Fruit fly (Drosophila melanogaster) whole organism, embryonic: ENCODE measurements around the gene Cpr5C.

Source experiments
- ATbp ChIP-seq: fragments of 200-800 bp; sonication (Bioruptor generic); optimal IDR thresholded peaks from 2 replicates; lab custom pipeline; 2017; ENCODE audit warnings: missing biosample characterization, mild to moderate bottlenecking, missing genetic modification characterization, missing genetic modification reagents
- Abd-B ChIP-seq: fragments of 200-800 bp; sonication (Bioruptor generic); optimal IDR thresholded peaks from 2 replicates; lab custom pipeline; 2018; ENCODE audit warnings: missing biosample characterization, mild to moderate bottlenecking, missing genetic modification characterization, moderate library complexity
- Asciz ChIP-seq: fragments of 200-800 bp; sonication (Bioruptor generic); optimal IDR thresholded peaks from 2 replicates; lab custom pipeline; 2017; ENCODE audit warnings: missing biosample characterization, mild to moderate bottlenecking, missing genetic modification characterization, missing genetic modification reagents
- B-H1 ChIP-seq: fragments of 200-800 bp; sonication (Bioruptor generic); IDR thresholded peaks from 3 replicates; pipeline ENCODE4 v1.3.6; 2022; ENCODE audit warnings: missing biosample characterization, missing genetic modification characterization
- CG10274 ChIP-seq: fragments of 200-800 bp; sonication (Bioruptor generic); optimal IDR thresholded peaks from 3 replicates; lab custom pipeline; 2017; ENCODE audit warnings: missing biosample characterization, mild to moderate bottlenecking, missing genetic modification characterization
- CG10543 ChIP-seq: fragments of 200-800 bp; sonication (Bioruptor generic); optimal IDR thresholded peaks from 3 replicates; lab custom pipeline; 2017; ENCODE audit warnings: missing biosample characterization, mild to moderate bottlenecking, missing genetic modification characterization, moderate library complexity
- CG11093 ChIP-seq: fragments of 200-800 bp; sonication (Bioruptor generic); IDR thresholded peaks from 3 replicates; pipeline ENCODE4 v1.3.6; 2022; ENCODE audit warnings: missing biosample characterization, missing genetic modification characterization
- CG11560 ChIP-seq: fragments of 200-800 bp; sonication (Bioruptor generic); IDR thresholded peaks from 3 replicates; pipeline ENCODE4 v1.3.6; 2022; ENCODE audit warnings: missing biosample characterization, missing genetic modification characterization
- CG13123 ChIP-seq: fragments of 200-800 bp; sonication (Bioruptor generic); optimal IDR thresholded peaks from 2 replicates; lab custom pipeline; 2016; ENCODE audit warnings: missing biosample characterization, missing genetic modification characterization
- CG13775 ChIP-seq: fragments of 200-800 bp; sonication (Bioruptor generic); optimal IDR thresholded peaks from 3 replicates; lab custom pipeline; 2017; ENCODE audit warnings: missing biosample characterization, mild to moderate bottlenecking, missing genetic modification characterization
- CG1529 ChIP-seq: fragments of 200-800 bp; sonication (Bioruptor generic); optimal IDR thresholded peaks from 3 replicates; lab custom pipeline; 2018; ENCODE audit warnings: missing biosample characterization, missing genetic modification characterization
- CG16813 ChIP-seq: fragments of 200-800 bp; sonication (Bioruptor generic); IDR thresholded peaks from 3 replicates; pipeline ENCODE4 v1.3.6; 2022; ENCODE audit warnings: missing biosample characterization, missing genetic modification characterization; ENCODE audit not compliant: partially characterized antibody
- CG17328 ChIP-seq: fragments of 200-800 bp; sonication (Bioruptor generic); IDR thresholded peaks from 2 replicates; pipeline ENCODE4 v1.3.6; 2022; ENCODE audit warnings: missing biosample characterization, missing genetic modification characterization
- CG17829 ChIP-seq: fragments of 200-800 bp; optimal IDR thresholded peaks from 2 replicates; lab custom pipeline; 2019; ENCODE audit warnings: missing biosample characterization, mild to moderate bottlenecking, missing genetic modification characterization, moderate library complexity
- CG1792 ChIP-seq: fragments of 200-800 bp; sonication (Bioruptor generic); optimal IDR thresholded peaks from 2 replicates; lab custom pipeline; 2016; ENCODE audit warnings: missing biosample characterization, missing genetic modification characterization
- CG4328 ChIP-seq: fragments of 200-800 bp; sonication (Bioruptor generic); optimal IDR thresholded peaks from 3 replicates; lab custom pipeline; 2017; ENCODE audit warnings: missing biosample characterization, missing genetic modification reagents, missing genetic modification characterization
- CG4424 ChIP-seq: fragments of 200-800 bp; sonication (Bioruptor generic); optimal IDR thresholded peaks from 3 replicates; lab custom pipeline; 2016; ENCODE audit warnings: missing biosample characterization, missing genetic modification characterization
- CG6689 ChIP-seq: fragments of 200-800 bp; sonication (Bioruptor generic); IDR thresholded peaks from 2 replicates; pipeline ENCODE4 v1.3.6; 2022; ENCODE audit warnings: missing biosample characterization, missing genetic modification characterization
- CG9797 ChIP-seq: fragments of 200-800 bp; sonication (Bioruptor generic); optimal IDR thresholded peaks from 3 replicates; lab custom pipeline; 2018; ENCODE audit warnings: missing biosample characterization, mild to moderate bottlenecking, missing genetic modification characterization
- CoRest ChIP-seq: fragments of 200-800 bp; sonication (Bioruptor generic); optimal IDR thresholded peaks from 3 replicates; lab custom pipeline; 2018; ENCODE audit warnings: missing biosample characterization, mild to moderate bottlenecking, missing genetic modification characterization, moderate library complexity
- D ChIP-seq, 2 experiments: fragments of 200-800 bp in 1 of 2; fragments of >200 bp in 1 of 2; sonication (Bioruptor generic) in 1 of 2; optimal IDR thresholded peaks; 2 replicates in 1 of 2; 3 replicates in 1 of 2; lab custom pipeline; 2017; ENCODE audit warnings: mild to moderate bottlenecking in 1 of 2, missing biosample characterization in 1 of 2, missing genetic modification characterization in 1 of 2, missing genetic modification reagents in 1 of 2
- Fer1 ChIP-seq: fragments of 200-800 bp; sonication (Bioruptor generic); optimal IDR thresholded peaks from 2 replicates; lab custom pipeline; 2017; ENCODE audit warnings: missing biosample characterization, mild to moderate bottlenecking, missing genetic modification characterization
- GATAe ChIP-seq: fragments of 200-800 bp; sonication (Bioruptor generic); conservative IDR thresholded peaks from 2 replicates; pipeline ENCODE4 v1.3.6; 2022; ENCODE audit warnings: missing biosample characterization, missing genetic modification characterization
- Gsc ChIP-seq: fragments of 200-800 bp; sonication (Bioruptor generic); IDR thresholded peaks from 2 replicates; pipeline ENCODE4 v1.3.6; 2022; ENCODE audit warnings: missing biosample characterization, missing genetic modification characterization
- Gug ChIP-seq: fragments of 200-800 bp; sonication (Bioruptor generic); IDR thresholded peaks from 4 replicates; pipeline ENCODE4 v1.3.6; 2022; ENCODE audit warnings: missing biosample characterization, missing genetic modification characterization
- Hr3 ChIP-seq: fragments of 200-800 bp; sonication (Bioruptor generic); optimal IDR thresholded peaks from 3 replicates; lab custom pipeline; 2016; ENCODE audit warnings: missing biosample characterization, missing genetic modification characterization
- Hsf ChIP-seq: fragments of 200-800 bp; sonication (Bioruptor generic); optimal IDR thresholded peaks from 3 replicates; lab custom pipeline; 2016; ENCODE audit warnings: missing biosample characterization, missing genetic modification characterization
- MESR4 ChIP-seq: fragments of 200-800 bp; sonication (Bioruptor generic); optimal IDR thresholded peaks from 2 replicates; lab custom pipeline; 2018; ENCODE audit warnings: missing biosample characterization, mild to moderate bottlenecking, missing genetic modification characterization, moderate library complexity
- MTF-1 ChIP-seq: fragments of 200-800 bp; sonication (Bioruptor generic); optimal IDR thresholded peaks from 2 replicates; lab custom pipeline; 2018; ENCODE audit warnings: missing biosample characterization, mild to moderate bottlenecking, missing genetic modification characterization, borderline replicate concordance
- Mrtf ChIP-seq: fragments of 200-800 bp; sonication (Bioruptor generic); IDR thresholded peaks from 3 replicates; pipeline ENCODE4 v1.3.6; 2022; ENCODE audit warnings: missing biosample characterization, missing genetic modification characterization
- Optix ChIP-seq: fragments of 200-800 bp; sonication (Bioruptor generic); IDR thresholded peaks from 3 replicates; pipeline ENCODE4 v1.3.6; 2022; ENCODE audit warnings: missing biosample characterization, missing genetic modification characterization
- Rx ChIP-seq: fragments of 200-800 bp; sonication (Bioruptor generic); IDR thresholded peaks from 2 replicates; pipeline ENCODE4 v1.3.6; 2022; ENCODE audit warnings: missing biosample characterization, missing genetic modification characterization
- Trl ChIP-seq, 3 experiments: fragments of >200 bp in 2 of 3; fragments of 200-800 bp in 1 of 3; sonication (Bioruptor generic) in 1 of 3; optimal IDR thresholded peaks; 2 replicates in 1 of 3; 3 replicates in 2 of 3; lab custom pipeline; 2016 to 2017; ENCODE audit warnings: missing biosample characterization in 1 of 3, missing genetic modification characterization in 1 of 3
- aop ChIP-seq: fragments of 200-800 bp; sonication (Bioruptor generic); IDR thresholded peaks from 2 replicates; pipeline ENCODE4 v1.3.6; 2022; ENCODE audit warnings: missing biosample characterization, missing genetic modification characterization
- btn ChIP-seq: fragments of 200-800 bp; sonication (Bioruptor generic); optimal IDR thresholded peaks from 2 replicates; lab custom pipeline; 2016; ENCODE audit warnings: missing biosample characterization, missing genetic modification characterization
- emc ChIP-seq: fragments of 200-800 bp; sonication (Bioruptor generic); optimal IDR thresholded peaks from 2 replicates; lab custom pipeline; 2016; ENCODE audit warnings: missing biosample characterization, missing genetic modification characterization
- eve ChIP-seq, 2 experiments: fragments of >200 bp; optimal IDR thresholded peaks; 2 replicates each; lab custom pipeline; 2017; ENCODE audit warnings: missing biosample characterization in 2 of 2, missing genetic modification characterization in 2 of 2
- fu2 ChIP-seq: fragments of 200-800 bp; sonication (Bioruptor generic); optimal IDR thresholded peaks from 2 replicates; lab custom pipeline; 2016; ENCODE audit warnings: missing biosample characterization, missing genetic modification characterization
- gem ChIP-seq: fragments of 200-800 bp; sonication (Bioruptor generic); optimal IDR thresholded peaks from 2 replicates; lab custom pipeline; 2019; ENCODE audit warnings: missing biosample characterization, mild to moderate bottlenecking, missing genetic modification characterization, moderate library complexity
- hbn ChIP-seq: fragments of 200-800 bp; sonication (Bioruptor generic); IDR thresholded peaks from 2 replicates; pipeline ENCODE4 v1.3.6; 2022; ENCODE audit warnings: missing biosample characterization, missing genetic modification characterization; ENCODE audit not compliant: partially characterized antibody
- hkb ChIP-seq, 2 experiments: fragments of 200-800 bp in 1 of 2; fragments of >200 bp in 1 of 2; sonication (Bioruptor generic) in 1 of 2; IDR thresholded peaks in 1 of 2; optimal IDR thresholded peaks in 1 of 2; 2 replicates each; pipeline versions ENCODE4 v1.3.6 to Lab custom; 2017 to 2022; ENCODE audit warnings: missing biosample characterization in 1 of 2, missing genetic modification characterization in 1 of 2
- kay ChIP-seq: fragments of 200-800 bp; sonication (Bioruptor generic); optimal IDR thresholded peaks from 2 replicates; lab custom pipeline; 2016; ENCODE audit warnings: missing biosample characterization, missing genetic modification characterization
- lbe ChIP-seq: fragments of 200-800 bp; sonication (Bioruptor generic); optimal IDR thresholded peaks from 2 replicates; lab custom pipeline; 2016; ENCODE audit warnings: missing biosample characterization, mild to moderate bottlenecking, missing genetic modification characterization
- org-1 ChIP-seq: fragments of 200-800 bp; sonication (Bioruptor generic); optimal IDR thresholded peaks from 2 replicates; lab custom pipeline; 2017; ENCODE audit warnings: missing biosample characterization, missing genetic modification characterization
- sima ChIP-seq: fragments of 200-800 bp; sonication (Bioruptor generic); optimal IDR thresholded peaks from 2 replicates; lab custom pipeline; 2016; ENCODE audit warnings: missing biosample characterization, missing genetic modification characterization
- trh ChIP-seq: fragments of 200-800 bp; sonication (Bioruptor generic); optimal IDR thresholded peaks from 2 replicates; lab custom pipeline; 2016; ENCODE audit warnings: missing biosample characterization, missing genetic modification characterization

Gene Cpr5C

dm6 chrX:5764001-5764892, 40.2 kb upstream of the Cpr5C start, which contains the start of the genes MAPk-Ak2 and CG42699 (continued):
- TF ChIP-seq btn (GFP tag; lab: Kevin White, UChicago) (peak; percentile 64), Trl (optimal IDR thresholded peaks at IDR 0.05; lab: Kevin White, UChicago) (no peak), Trl (GFP tag; optimal IDR thresholded peaks at IDR 0.05; lab: Kevin White, UChicago) (peak; percentile 91), CG17328 (GFP tag; lab: Robert Waterston, UW) (peak; percentile 42; the same call in 1 of the 2 replicates), MESR4 (GFP tag; lab: Kevin White, UChicago) (peak; percentile 76), CG13123 (GFP tag; lab: Kevin White, UChicago) (peak; percentile 89), CG1792 (peak; percentile 80), aop (GFP tag; lab: Robert Waterston, UW) (0 out of 2 replicates have a peak, but pooled peaks have one; percentile 22), Asciz (peak; percentile 88), ATbp (GFP tag; lab: Kevin White, UChicago) (peak; percentile 88), Mrtf (GFP tag; lab: Robert Waterston, UW) (no peak; the same call in 2 of the 3 replicates), MTF-1 (GFP tag; lab: Kevin White, UChicago) (peak; percentile 93), CG4424 (peak; percentile 51), sima (peak; percentile 46), CG11093 (peak; percentile 19; the same call in 1 of the 3 replicates), CG11560 (tag; lab: Robert Waterston, UW) (peak; percentile 98), D (optimal IDR thresholded peaks at IDR 0.05; lab: Kevin White, UChicago) (no peak), D (GFP tag; optimal IDR thresholded peaks at IDR 0.05; lab: Kevin White, UChicago) (peak; percentile 74), Rx (GFP tag; lab: Robert Waterston, UW) (no peak), eve (GFP tag; optimal IDR thresholded peaks at IDR 0.05; lab: Kevin White, UChicago) (no peak), GATAe (0 out of 2 replicates have a peak, but pooled peaks have one; percentile 26), emc (GFP tag; lab: Kevin White, UChicago) (no peak), Optix (GFP tag; lab: Robert Waterston, UW) (no peak; the same call in 2 of the 3 replicates), trh (GFP tag; lab: Kevin White, UChicago) (peak; percentile 57), Gsc (GFP tag; lab: Robert Waterston, UW) (no peak), org-1 (GFP tag; lab: Kevin White, UChicago) (peak; percentile 67), lbe (GFP tag; lab: Kevin White, UChicago) (peak; percentile 68), CG10543 (GFP tag; lab: Kevin White, UChicago) (peak; percentile 96), B-H1 (GFP tag; lab: Robert Waterston, UW) (peak; percentile 22; the same call in 1 of the 3 replicates), CG1529 (peak; percentile 82), CG16813 (GFP tag; lab: Robert Waterston, UW) (peak; percentile 70), CG6689 (GFP tag; lab: Robert Waterston, UW) (0 out of 2 replicates have a peak, but pooled peaks have one; percentile 31), CG13775 (GFP tag; lab: Kevin White, UChicago) (peak; percentile 47), Abd-B (GFP tag; lab: Kevin White, UChicago) (peak; percentile 30), Hr3 (GFP tag; lab: Kevin White, UChicago) (peak; percentile 28), CG17829 (tag; lab: Kevin White, UChicago) (peak; percentile 58), Hsf (peak; percentile 25), kay (peak; percentile 80), hkb (optimal IDR thresholded peaks at IDR 0.05; lab: Kevin White, UChicago) (no peak), hkb (GFP tag; IDR thresholded peaks at IDR 0.05; lab: Robert Waterston, UW) (peak; percentile 83), gem (peak; percentile 69), CoRest (tag; lab: Kevin White, UChicago) (peak; percentile 66), CG10274 (GFP tag; lab: Kevin White, UChicago) (peak; percentile 18), fu2 (peak; percentile 44), Fer1 (GFP tag; lab: Kevin White, UChicago) (peak; percentile 85), CG4328 (GFP tag; lab: Kevin White, UChicago) (peak; percentile 89), CG9797 (GFP tag; lab: Kevin White, UChicago) (peak; percentile 77), Gug (GFP tag; lab: Robert Waterston, UW) (no peak), hbn (0 out of 2 replicates have a peak, but pooled peaks have one; percentile 18)
